Worm (Caenorhabditis elegans): ENCODE measurements around the gene fut-2.

Gene fut-2

ce11 chrV:6559585-6559984 lies 16.1 kb downstream of the fut-2 start (continued):
- TF ChIP-seq rcor-1 (GFP tag; IDR thresholded peaks at IDR 0.05) (no peak), B0336.3 (GFP tag; IDR thresholded peaks at IDR 0.05) (no peak), madf-10 (tag; optimal IDR thresholded peaks at IDR 0.05) (peak; percentile 55), nhr-179 (tag; optimal IDR thresholded peaks at IDR 0.05) (no peak), lin-26 (GFP tag; IDR thresholded peaks at IDR 0.05) (peak; percentile 94), Y56A3A.18 (GFP tag; IDR thresholded peaks at IDR 0.05) (0 out of 2 replicates have a peak, but pooled peaks have one; percentile 24), mcd-1 (GFP tag; IDR thresholded peaks at IDR 0.05) (no peak), F57C9.4 (tag; optimal IDR thresholded peaks at IDR 0.05) (no peak), Y53G8AR.9 (GFP tag; conservative IDR thresholded peaks at IDR 0.05) (no peak), ztf-3 (GFP tag; optimal IDR thresholded peaks at IDR 0.05) (no peak), let-607 (tag; optimal IDR thresholded peaks at IDR 0.05) (peak; percentile 10 to 16), ZK185.1 (tag; optimal IDR thresholded peaks at IDR 0.05; ENCODE audit: poor library complexity, severe bottlenecking) (peak; percentile 41), nhr-80 (tag; optimal IDR thresholded peaks at IDR 0.05) (peak; percentile 42), mel-28 (tag; optimal IDR thresholded peaks at IDR 0.05; ENCODE audit: borderline replicate concordance) (no peak), nfyb-1 (GFP tag; IDR thresholded peaks at IDR 0.05) (no peak), chd-7 (tag; optimal IDR thresholded peaks at IDR 0.05) (peak; percentile 61), zim-3 (tag; optimal IDR thresholded peaks at IDR 0.05) (peak; percentile 45), egl-18 (GFP tag; IDR thresholded peaks at IDR 0.05) (no peak), pbrm-1 (GFP tag; IDR thresholded peaks at IDR 0.05) (no peak), snpc-4 (GFP tag; optimal IDR thresholded peaks at IDR 0.05) (no peak), snpc-4 (tag; optimal IDR thresholded peaks at IDR 0.05) (no peak), snpc-3.4 (tag; optimal IDR thresholded peaks at IDR 0.05) (peak; percentile 40), him-1 (tag; optimal IDR thresholded peaks at IDR 0.05) (peak; percentile 71), tlf-1 (GFP tag; optimal IDR thresholded peaks at IDR 0.05) (no peak), rpc-1 (optimal IDR thresholded peaks at IDR 0.05) (peak; percentile 86), rpc-1 (tag; optimal IDR thresholded peaks at IDR 0.05) (peak; percentile 92), attf-5 (GFP tag; optimal IDR thresholded peaks at IDR 0.05) (peak; percentile 76), egrh-3 (GFP tag; IDR thresholded peaks at IDR 0.05) (no peak), B0261.1 (tag; optimal IDR thresholded peaks at IDR 0.05) (peak; percentile 77), tbx-9 (tag; optimal IDR thresholded peaks at IDR 0.05; ENCODE audit: borderline replicate concordance) (no peak), ccch-3 (GFP tag; optimal IDR thresholded peaks at IDR 0.05) (no peak), madf-6 (GFP tag; IDR thresholded peaks at IDR 0.05) (no peak; the same call in 1 of the 2 replicates), efl-1 (GFP tag; optimal IDR thresholded peaks at IDR 0.05) (no peak), F23B12.7 (tag; optimal IDR thresholded peaks at IDR 0.05; ENCODE audit: insufficient read depth) (peak; percentile 57), Y95B8A.8 (GFP tag; IDR thresholded peaks at IDR 0.05) (0 out of 2 replicates have a peak, but pooled peaks have one; percentile 37), ztf-26 (tag; optimal IDR thresholded peaks at IDR 0.05) (peak; percentile 24), sptf-2 (GFP tag; optimal IDR thresholded peaks at IDR 0.05) (peak; percentile 90), B0019.2 (GFP tag; conservative IDR thresholded peaks at IDR 0.05) (peak; percentile 25; the same call in 1 of the 2 replicates), cebp-1 (GFP tag; IDR thresholded peaks at IDR 0.05) (0 out of 2 replicates have a peak, but pooled peaks have one; percentile 45), cebp-1 (tag; optimal IDR thresholded peaks at IDR 0.05) (no peak), ceh-58 (GFP tag; IDR thresholded peaks at IDR 0.05) (no peak), unc-130 (GFP tag; optimal IDR thresholded peaks at IDR 0.05) (peak; percentile 22), ceh-91 (GFP tag; IDR thresholded peaks at IDR 0.05) (no peak), pha-4 (tag; optimal IDR thresholded peaks at IDR 0.05) (no peak), lsy-27 (tag; optimal IDR thresholded peaks at IDR 0.05; ENCODE audit: borderline replicate concordance, insufficient read depth) (no peak), dpff-1 (tag; optimal IDR thresholded peaks at IDR 0.05) (no peak), hmg-20 (GFP tag; IDR thresholded peaks at IDR 0.05) (no peak), ama-1 (optimal IDR thresholded peaks at IDR 0.05) (no peak), ama-1 (GFP tag; optimal IDR thresholded peaks at IDR 0.05) (peak; percentile 56 to 87), fkh-3 (tag; optimal IDR thresholded peaks at IDR 0.05) (peak; percentile 70)
